Worm (Caenorhabditis elegans) whole organism, L2 larva: ENCODE measurements around the gene D2062.4.
"Not testable (repeated sequence)": the region's sequence is repeated elsewhere in the genome, so short reads cannot be mapped to it uniquely, and the experiment has no call there.

Experiments used
- F13H6.1 ChIP-seq: sonication (generic microtip); optimal IDR thresholded peaks from 2 replicates; lab custom pipeline; 2016; ENCODE audit warnings: missing genetic modification characterization, missing compliant biosample characterization
- Y55F3AM.14 ChIP-seq: fragments of 200-800 bp; sonication (Bioruptor generic); optimal IDR thresholded peaks from 2 replicates; lab custom pipeline; 2018; ENCODE audit warnings: mild to moderate bottlenecking, missing genetic modification characterization, missing compliant biosample characterization
- ZK546.5 ChIP-seq: sonication (generic microtip); optimal IDR thresholded peaks from 2 replicates; lab custom pipeline; 2017; ENCODE audit warnings: missing biosample characterization, missing genetic modification characterization
- ama-1 ChIP-seq: fragments of 150-350 bp; optimal IDR thresholded peaks from 2 replicates; lab custom pipeline; 2018; ENCODE audit warnings: inconsistent platforms
- ceh-16 ChIP-seq: fragments of 150-350 bp; optimal IDR thresholded peaks from 2 replicates; lab custom pipeline; 2014; ENCODE audit warnings: missing biosample characterization, missing genetic modification characterization
- egl-27 ChIP-seq: sonication (generic microtip); optimal IDR thresholded peaks from 3 replicates; lab custom pipeline; 2017; ENCODE audit warnings: missing biosample characterization, missing genetic modification reagents, missing genetic modification characterization
- nhr-11 ChIP-seq: fragments of 150-350 bp; optimal IDR thresholded peaks from 2 replicates; lab custom pipeline; 2014; ENCODE audit warnings: missing biosample characterization, missing genetic modification characterization
- nhr-12 ChIP-seq: fragments of 150-350 bp; optimal IDR thresholded peaks from 2 replicates; lab custom pipeline; 2014; ENCODE audit warnings: missing biosample characterization, missing genetic modification characterization
- nhr-129 ChIP-seq: fragments of 150-350 bp; optimal IDR thresholded peaks from 2 replicates; lab custom pipeline; 2014; ENCODE audit warnings: missing biosample characterization, missing genetic modification characterization
- nhr-21 ChIP-seq: fragments of 150-350 bp; optimal IDR thresholded peaks from 2 replicates; lab custom pipeline; 2014; ENCODE audit warnings: missing biosample characterization, missing genetic modification characterization
- nhr-237 ChIP-seq: fragments of 150-350 bp; optimal IDR thresholded peaks from 2 replicates; lab custom pipeline; 2014; ENCODE audit warnings: missing biosample characterization, missing genetic modification characterization
- nhr-77 ChIP-seq: fragments of 150-350 bp; optimal IDR thresholded peaks from 2 replicates; lab custom pipeline; 2014; ENCODE audit warnings: missing biosample characterization, missing genetic modification characterization
- unc-62 ChIP-seq: fragments of 150-350 bp; optimal IDR thresholded peaks from 2 replicates; lab custom pipeline; 2014; ENCODE audit warnings: missing biosample characterization, missing genetic modification reagents, missing genetic modification characterization
- ztf-11 ChIP-seq: sonication (generic microtip); optimal IDR thresholded peaks from 2 replicates; lab custom pipeline; 2017; ENCODE audit warnings: missing biosample characterization, missing genetic modification characterization

ce11 chrII:2665081-2665480 lies 41.9 kb downstream of the D2062.4 start, which contains the start of gene F22E5.2:
- TF ChIP-seq nhr-237; ceh-16 (tag; lab: Kevin White, UChicago); ama-1 (lab: Kevin White, UChicago); ZK546.5 (tag; lab: Kevin White, UChicago); nhr-77; unc-62 (GFP tag; lab: Kevin White, UChicago); ztf-11 (tag; lab: Kevin White, UChicago); nhr-129 (tag; lab: Kevin White, UChicago); nhr-11 (tag; lab: Kevin White, UChicago); egl-27 (tag; lab: Kevin White, UChicago); nhr-21 (tag; lab: Kevin White, UChicago); F13H6.1; Y55F3AM.14 (GFP tag; lab: Kevin White, UChicago); nhr-12 (tag; lab: Kevin White, UChicago): not testable (repeated sequence)
